Worm (Caenorhabditis elegans): ENCODE measurements around the gene hex-3.

DNA sequence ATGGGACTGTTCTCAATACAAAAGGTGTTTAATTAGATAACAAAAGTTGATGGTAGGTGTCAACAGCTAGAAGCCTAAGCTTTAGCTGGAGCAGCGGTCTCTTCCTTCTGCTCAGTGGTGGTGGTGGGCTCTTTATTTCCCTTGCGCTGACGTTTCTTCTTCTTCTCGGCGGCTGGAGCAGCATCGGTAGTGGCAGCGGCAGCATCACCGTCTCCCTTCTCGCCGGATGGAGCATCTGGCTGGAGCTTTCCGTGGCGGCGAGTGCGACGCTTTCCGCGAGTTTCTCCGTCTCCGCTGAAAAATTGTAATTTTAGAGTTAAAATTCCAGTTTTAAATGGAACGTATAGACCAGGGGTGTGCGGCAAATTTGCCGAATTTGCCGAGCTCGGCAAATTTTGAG, 18.1 kb downstream of the hex-3 start:
- TF ChIP-seq flt-1 (GFP tag; IDR thresholded peaks at IDR 0.05), result no peak
- no peak for TF ChIP-seq tra-4 (tag; optimal IDR thresholded peaks at IDR 0.05)
- no peak for TF ChIP-seq ama-1 (optimal IDR thresholded peaks at IDR 0.05)
- no peak for TF ChIP-seq hmbx-1 (tag; optimal IDR thresholded peaks at IDR 0.05)
- no peak for TF ChIP-seq F13C5.2 (tag; optimal IDR thresholded peaks at IDR 0.05)
- TF ChIP-seq ceh-36 (tag; optimal IDR thresholded peaks at IDR 0.05), result no peak
- no peak for TF ChIP-seq aly-1 (tag; optimal IDR thresholded peaks at IDR 0.05)
- TF ChIP-seq hnd-1 (tag; optimal IDR thresholded peaks at IDR 0.05), result no peak
- TF ChIP-seq pes-1 (GFP tag; IDR thresholded peaks at IDR 0.05), result 0 out of 2 replicates have a peak, but pooled peaks have one; percentile 12

All from whole organism, early embryonic.